Fruit fly (Drosophila melanogaster) S2 (cell line): ENCODE measurements around the gene Lcp65Af.
"Not testable (repeated sequence)": the region's sequence is repeated elsewhere in the genome, so short reads cannot be mapped to it uniquely, and the experiment has no call there.

Source experiments
- CG8478 ChIP-seq: fragments of >200 bp; optimal IDR thresholded peaks from 2 replicates; lab custom pipeline; 2018
- CTCF ChIP-seq, 2 experiments: fragments of >200 bp; optimal IDR thresholded peaks; 2 replicates each; lab custom pipeline; 2018

Gene Lcp65Af

DNA sequence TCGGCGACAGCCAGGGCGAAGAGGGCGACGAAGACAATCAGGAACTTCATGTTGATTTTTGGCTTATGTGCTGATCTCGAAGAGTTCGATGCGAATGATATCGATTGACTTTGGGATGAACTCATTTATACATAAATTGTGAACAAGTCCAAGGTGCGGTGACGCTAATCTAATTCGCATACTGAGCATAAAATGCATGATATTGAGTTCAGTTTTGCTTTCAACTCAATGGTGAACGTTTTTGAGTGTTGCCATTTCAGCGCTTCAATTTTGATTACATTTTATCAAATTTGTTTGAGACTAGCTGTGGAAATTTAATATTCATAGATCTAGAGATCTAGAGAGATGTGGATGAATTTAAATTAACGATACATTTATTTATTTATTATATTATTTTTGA is at the start of gene Lcp65Af:
Lcp65Af (minus strand) TSS at position 101 of the 400 bp plus-strand sequence.
- TF ChIP-seq CG8478 (lab: Kevin White, UChicago) (no peak), CTCF (optimal IDR thresholded peaks at IDR 0.05; lab: Kevin White, UChicago) (no peak)

DNA sequence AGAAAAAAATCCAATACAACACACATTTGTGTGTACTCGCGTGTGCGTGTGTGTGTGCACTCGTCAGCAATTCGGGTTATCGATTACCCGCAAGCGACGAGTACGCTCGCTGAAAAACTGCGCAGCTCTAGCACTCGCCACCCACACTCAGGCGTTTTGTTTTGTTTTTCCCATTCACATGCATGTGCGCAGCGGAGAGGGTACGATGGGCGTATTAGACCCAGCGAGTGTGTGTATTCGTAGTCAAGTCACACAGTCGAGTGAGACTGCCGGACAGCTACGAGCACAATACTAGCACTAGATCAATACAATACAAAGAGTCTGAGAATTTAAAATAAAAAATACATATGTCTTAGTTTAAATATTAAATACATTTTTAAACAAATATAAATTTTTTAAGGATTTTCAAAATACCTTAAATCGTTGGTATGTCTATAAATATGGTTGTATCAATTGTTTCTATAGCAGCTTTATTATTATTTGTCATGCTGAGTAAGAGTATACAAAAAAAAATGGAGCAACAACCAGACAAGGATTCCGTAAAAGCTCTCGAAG is 48.4 kb upstream of the Lcp65Af start, which contains the start of the genes D19B and CG43293:
D19B (minus strand) TSS at position 37 of the 555 bp plus-strand sequence.
CG43293 (plus strand) TSS at position 306 of the 555 bp plus-strand sequence.
- TF ChIP-seq CTCF (optimal IDR thresholded peaks at IDR 0.05; lab: Kevin White, UChicago) (peak; percentile 30 to 53), CG8478 (lab: Kevin White, UChicago) (no peak)

DNA sequence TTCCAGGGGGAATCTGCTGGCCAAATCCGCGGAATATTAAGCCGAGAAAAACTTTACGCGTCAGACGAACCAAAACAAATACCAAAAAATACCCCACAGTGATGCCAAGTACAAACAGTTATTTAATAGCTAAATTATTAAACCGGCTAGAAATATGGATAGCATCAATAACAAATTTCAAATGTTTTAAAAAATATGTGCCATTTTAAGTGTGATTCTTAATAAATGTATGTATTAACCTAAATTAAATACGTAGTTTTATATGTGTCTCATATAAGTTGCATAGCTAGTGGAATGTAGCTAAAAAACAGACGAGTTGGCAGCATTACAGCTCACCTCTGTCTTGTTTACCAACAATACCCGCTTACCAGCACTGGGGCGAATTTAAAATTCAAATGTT is 45.2 kb upstream of the Lcp65Af start, which contains the start of gene CG10274:
CG10274 (minus strand) TSS at position 54 of the 400 bp plus-strand sequence.
- TF ChIP-seq CG8478 (lab: Kevin White, UChicago) (no peak), CTCF (optimal IDR thresholded peaks at IDR 0.05; lab: Kevin White, UChicago) (no peak)

DNA sequence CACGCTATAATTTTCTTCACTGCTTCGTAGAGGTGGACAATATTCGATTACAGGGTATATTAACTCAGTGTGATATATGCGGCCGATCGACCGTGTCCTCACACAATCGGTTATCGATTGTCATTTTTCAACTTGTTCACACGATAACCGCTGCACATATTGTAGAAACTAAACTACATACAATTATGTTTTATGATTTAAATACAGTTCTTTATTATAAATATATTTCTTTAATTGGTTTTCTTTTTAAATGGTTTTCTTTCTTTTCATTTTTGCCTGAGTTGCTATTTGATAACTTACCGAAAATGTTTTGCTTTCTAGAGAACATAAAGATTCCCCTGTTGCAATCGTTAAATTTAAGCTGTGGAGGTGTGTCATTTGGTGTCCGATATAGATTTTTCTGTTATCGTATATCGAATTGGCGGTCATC is 37.2 kb upstream of the Lcp65Af start, which contains the start of the genes fmt and CG7376:
fmt (minus strand) TSS at position 55 of the 430 bp plus-strand sequence.
CG7376 (plus strand) TSS at position 423 of the 430 bp plus-strand sequence.
- TF ChIP-seq CTCF (optimal IDR thresholded peaks at IDR 0.05; lab: Kevin White, UChicago), result no peak
- TF ChIP-seq CG8478 (lab: Kevin White, UChicago), result no peak

DNA sequence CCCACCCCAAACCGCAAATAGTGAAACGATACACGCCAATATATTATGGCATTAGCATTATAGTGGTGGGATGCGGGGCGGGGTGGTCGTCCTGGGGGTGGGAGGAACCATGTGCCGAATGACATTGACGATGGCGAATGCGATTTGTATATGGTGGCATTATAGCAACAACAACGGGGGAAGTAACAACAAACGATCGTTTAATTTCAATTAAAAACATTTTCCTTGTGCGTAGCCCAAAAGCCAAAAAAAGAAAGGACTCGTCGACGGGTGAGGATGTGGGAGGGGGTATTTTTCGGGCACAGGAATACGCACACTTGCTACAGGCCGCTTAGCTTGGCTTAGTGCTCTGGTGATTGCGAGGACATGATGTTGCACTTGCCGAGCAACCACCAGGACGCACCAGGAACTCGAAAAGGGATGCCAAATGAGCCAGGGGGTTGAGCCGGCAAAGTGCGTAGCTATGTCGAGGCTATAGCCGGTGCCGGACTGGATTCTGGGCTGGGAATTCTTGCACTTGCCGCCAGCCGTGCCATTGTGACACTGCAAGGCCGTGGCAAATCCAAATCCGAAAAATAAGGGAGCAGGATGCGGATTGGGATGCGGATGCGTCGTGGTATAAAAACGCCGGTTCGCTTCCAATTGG is 26.0 kb upstream of the Lcp65Af start, which contains the start of gene Prdm13:
Prdm13 (plus strand) TSS at position 645 of the 646 bp plus-strand sequence.
- no peak for TF ChIP-seq CTCF (optimal IDR thresholded peaks at IDR 0.05; lab: Kevin White, UChicago)
- TF ChIP-seq CG8478 (lab: Kevin White, UChicago), result no peak

DNA sequence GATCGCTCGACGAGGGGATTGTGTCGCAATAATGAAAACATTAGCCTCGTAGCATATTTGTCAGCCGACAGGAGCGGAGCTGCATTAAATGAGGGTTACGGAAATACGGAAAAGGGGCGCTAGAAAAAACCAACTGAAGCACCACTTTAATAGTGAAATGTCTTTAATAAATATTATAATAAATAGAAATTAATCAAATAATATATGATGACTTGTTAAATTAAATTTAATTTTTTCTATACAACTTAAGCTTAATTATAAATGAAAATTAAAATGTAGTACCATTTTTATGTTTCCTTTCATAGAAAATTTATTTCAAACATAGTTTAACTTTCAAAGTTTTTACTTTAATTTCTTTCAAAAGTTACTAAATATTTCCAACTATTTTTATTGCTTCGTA is 25.4 kb upstream of the Lcp65Af start:
- TF ChIP-seq CTCF (optimal IDR thresholded peaks at IDR 0.05; lab: Kevin White, UChicago) (no peak), CG8478 (lab: Kevin White, UChicago) (no peak)

DNA sequence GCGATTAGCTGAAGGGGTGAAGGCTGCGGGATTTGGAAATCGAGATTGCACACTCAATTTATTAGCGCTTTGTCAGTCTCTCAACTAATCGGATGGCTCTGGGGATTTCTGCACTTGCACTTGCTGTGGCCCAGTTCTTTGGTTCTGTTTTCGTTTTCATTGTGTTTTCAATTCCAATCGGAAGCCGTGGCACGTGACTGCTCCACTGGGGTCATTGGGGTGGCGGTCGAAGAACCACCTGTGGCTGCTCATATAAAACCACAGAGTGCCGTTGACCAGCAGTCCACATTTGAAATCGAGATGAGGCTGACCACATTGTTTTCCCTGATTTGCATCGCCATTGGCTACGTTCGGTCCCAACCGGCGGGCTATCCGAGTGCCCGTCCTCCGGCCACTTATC is 23.9 kb upstream of the Lcp65Af start, which contains the start of gene Cpr65Az:
Cpr65Az (plus strand) TSS at position 301 of the 400 bp plus-strand sequence.
- TF ChIP-seq CTCF (optimal IDR thresholded peaks at IDR 0.05; lab: Kevin White, UChicago) (no peak), CG8478 (lab: Kevin White, UChicago) (no peak)

DNA sequence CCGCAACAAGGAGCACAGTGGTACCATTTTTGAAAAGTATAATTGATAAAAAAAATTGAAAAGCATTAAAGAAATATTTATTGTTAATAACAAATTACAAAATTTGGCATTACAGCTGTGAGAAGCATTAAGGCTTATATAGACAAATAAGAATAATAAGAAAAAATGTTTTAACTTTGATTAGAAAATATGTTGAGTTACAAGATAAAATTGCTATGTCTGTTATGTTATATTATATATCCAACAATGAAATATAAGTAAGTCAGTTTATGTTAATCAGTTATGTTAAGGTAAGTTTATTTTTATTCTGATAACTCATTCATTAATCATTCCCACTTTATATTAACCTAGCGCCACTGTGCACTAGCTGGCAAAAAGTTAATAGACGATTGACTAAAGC is 23.3 kb upstream of the Lcp65Af start:
- no peak for TF ChIP-seq CG8478 (lab: Kevin White, UChicago)
- no peak for TF ChIP-seq CTCF (optimal IDR thresholded peaks at IDR 0.05; lab: Kevin White, UChicago)

DNA sequence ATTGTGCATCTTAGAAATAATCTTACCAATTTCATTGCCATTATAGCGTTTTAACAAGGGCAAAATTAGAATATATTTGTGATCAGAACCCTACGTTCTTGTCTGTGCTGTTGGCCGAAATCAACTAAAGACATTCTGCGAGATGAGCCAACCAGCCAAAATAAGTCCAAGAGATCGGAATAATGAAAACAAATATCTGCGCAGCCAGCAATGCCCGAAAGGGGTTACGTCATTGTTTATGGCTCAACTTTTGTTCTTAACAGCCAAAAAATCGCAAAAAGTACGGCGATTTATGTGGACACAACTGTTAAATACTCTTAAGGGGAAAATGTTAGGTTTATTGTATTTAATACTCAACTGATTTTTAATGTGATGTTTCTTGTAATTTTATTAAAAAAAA is 21.9 kb upstream of the Lcp65Af start, which contains the start of gene Cpr65Ay:
Cpr65Ay (minus strand) TSS at position 101 of the 400 bp plus-strand sequence.
- TF ChIP-seq CG8478 (lab: Kevin White, UChicago) (no peak), CTCF (optimal IDR thresholded peaks at IDR 0.05; lab: Kevin White, UChicago) (no peak)

DNA sequence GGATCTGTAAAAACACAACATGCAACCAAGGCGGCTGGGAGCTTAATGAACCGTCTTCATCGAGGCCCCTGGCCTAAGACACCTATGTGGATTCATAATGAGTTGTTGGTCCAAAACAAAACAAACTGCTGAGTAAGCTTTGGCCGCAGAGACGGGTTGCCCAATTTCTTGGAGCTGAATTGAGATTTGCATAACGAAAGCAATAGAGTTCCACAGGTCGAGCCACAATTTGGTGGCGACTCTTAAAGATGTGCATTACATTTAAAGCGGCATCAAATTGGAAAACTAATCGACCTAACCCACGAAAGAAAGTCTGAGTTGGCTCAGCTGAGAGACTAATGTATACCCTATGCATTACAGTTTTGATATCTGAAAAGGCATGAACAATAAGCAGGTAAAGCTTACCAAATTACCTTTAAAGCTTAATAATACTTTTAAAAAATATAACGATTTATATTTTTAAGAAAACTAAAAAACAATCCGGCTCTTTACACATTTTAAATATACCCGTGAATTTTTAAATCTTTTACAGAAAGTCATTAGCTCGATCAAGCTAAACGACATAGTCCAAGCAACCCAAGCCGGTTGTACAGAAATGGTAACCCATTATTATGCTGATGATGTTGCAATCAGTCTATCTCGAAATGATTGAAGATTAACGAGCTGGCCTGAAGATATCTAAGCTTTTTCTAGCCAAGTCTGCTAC is 20.9 kb upstream of the Lcp65Af start, which contains the start of gene CG13297:
CG13297 (minus strand) TSS at position 51 of the 706 bp plus-strand sequence.
- TF ChIP-seq CG8478 (lab: Kevin White, UChicago) (no peak), CTCF (optimal IDR thresholded peaks at IDR 0.05; lab: Kevin White, UChicago) (no peak)

DNA sequence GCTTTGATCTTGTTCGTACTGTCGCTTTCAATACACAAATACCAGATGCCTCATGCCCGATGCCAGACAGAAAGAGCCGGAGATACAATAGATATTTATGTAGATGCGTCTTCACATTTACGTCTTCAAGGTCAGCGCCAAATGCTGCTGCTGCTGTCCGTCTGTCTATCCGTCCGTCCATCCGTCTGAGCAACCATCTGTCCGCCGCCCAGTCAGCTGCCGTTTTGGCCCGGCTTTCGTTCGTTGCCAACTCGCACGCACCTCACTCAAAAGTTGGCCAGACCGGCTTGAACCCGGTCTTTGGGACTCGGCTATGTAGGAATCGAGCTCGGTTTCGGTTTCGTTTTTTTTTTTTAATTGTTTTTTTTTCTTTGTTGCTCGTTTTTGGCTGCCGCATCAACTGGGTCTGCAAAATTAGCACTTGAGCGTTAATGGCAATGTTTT is 18.4 kb upstream of the Lcp65Af start:
- TF ChIP-seq CG8478 (lab: Kevin White, UChicago), result no peak
- no peak for TF ChIP-seq CTCF (optimal IDR thresholded peaks at IDR 0.05; lab: Kevin White, UChicago)

DNA sequence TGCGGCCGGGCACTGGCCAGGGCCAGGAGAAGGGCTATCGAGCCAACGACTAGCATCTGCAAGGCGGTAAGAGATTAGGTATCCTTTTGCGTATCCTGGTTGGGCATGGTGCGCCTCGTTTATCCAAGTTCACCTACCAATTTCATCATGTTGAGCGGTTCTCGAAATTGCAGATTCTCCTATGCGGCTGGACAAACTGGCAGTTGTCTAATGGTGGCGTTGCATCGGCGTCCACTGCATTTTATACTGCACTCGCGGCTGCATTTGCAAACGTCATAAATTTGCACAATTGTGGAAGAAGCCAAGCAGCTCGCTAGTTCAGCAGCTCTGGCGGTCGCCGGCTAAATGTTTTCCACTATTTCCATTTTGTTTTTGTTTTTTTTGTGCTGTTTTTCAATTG is 15.9 kb upstream of the Lcp65Af start, which contains the start of gene Acp65Aa:
Acp65Aa (minus strand) TSS at position 215 of the 400 bp plus-strand sequence.
- TF ChIP-seq CTCF (optimal IDR thresholded peaks at IDR 0.05; lab: Kevin White, UChicago) (no peak), CG8478 (lab: Kevin White, UChicago) (no peak)

DNA sequence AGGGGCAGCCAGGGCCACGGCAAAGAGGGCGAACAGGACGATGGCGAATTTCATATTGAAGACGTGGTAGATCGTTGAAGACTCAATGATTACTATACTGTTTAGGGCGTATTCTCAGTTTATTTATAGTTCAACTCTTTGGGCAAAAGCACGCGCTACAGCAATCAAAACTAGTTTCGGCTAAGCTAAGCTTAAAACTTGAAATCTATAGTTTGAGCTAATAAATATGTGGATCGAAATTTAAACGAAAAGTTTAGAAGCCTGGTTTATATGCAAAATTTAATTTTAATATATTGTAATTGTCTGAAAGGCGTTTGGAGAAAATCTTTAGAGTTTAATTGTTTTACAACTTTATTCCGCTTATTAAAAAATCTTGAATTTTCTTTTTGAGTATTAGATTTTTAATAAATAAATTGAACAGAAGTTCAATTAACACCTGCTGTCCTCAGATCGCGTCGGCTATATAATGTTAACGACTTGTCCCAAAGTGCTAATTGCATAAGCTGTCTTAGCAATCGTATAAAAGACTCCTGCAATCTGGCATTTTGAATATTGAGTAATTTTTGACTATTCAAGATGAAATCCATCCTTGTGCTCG is 14.3 kb upstream of the Lcp65Af start, which contains the start of the genes Cpr65Ax2 and Lcp65Aa:
Cpr65Ax2 (minus strand) TSS at position 101 of the 598 bp plus-strand sequence.
Lcp65Aa (plus strand) TSS at position 548 of the 598 bp plus-strand sequence.
- not testable (repeated sequence) for TF ChIP-seq CTCF (optimal IDR thresholded peaks at IDR 0.05; lab: Kevin White, UChicago); CG8478 (lab: Kevin White, UChicago)
